Worm (Caenorhabditis elegans) whole organism, late embryonic: ENCODE results near the gene srt-28.

Source experiments
- C38D4.7 ChIP-seq: fragments of 200-800 bp; sonication (Bioruptor generic); optimal IDR thresholded peaks from 2 replicates; lab custom pipeline; 2018; ENCODE audit warnings: mild to moderate bottlenecking, missing genetic modification characterization, moderate library complexity, missing compliant biosample characterization
- F13H6.1 ChIP-seq: sonication (generic microtip); optimal IDR thresholded peaks from 2 replicates; lab custom pipeline; 2016; ENCODE audit warnings: missing genetic modification characterization, missing compliant biosample characterization
- K02D7.2 ChIP-seq: sonication (generic microtip); optimal IDR thresholded peaks from 2 replicates; lab custom pipeline; 2017; ENCODE audit warnings: mild to moderate bottlenecking, missing genetic modification characterization, missing compliant biosample characterization
- T23F11.4 ChIP-seq: fragments of 200-800 bp; sonication (Bioruptor generic); optimal IDR thresholded peaks from 2 replicates; lab custom pipeline; 2018; ENCODE audit warnings: mild to moderate bottlenecking, missing genetic modification characterization, missing compliant biosample characterization
- ceh-14 ChIP-seq: sonication (generic microtip); optimal IDR thresholded peaks from 2 replicates; lab custom pipeline; 2016; ENCODE audit warnings: missing genotype, missing genetic modification characterization, missing compliant biosample characterization
- ceh-18 ChIP-seq: sonication (generic microtip); optimal IDR thresholded peaks from 2 replicates; lab custom pipeline; 2016; ENCODE audit warnings: missing genetic modification characterization, missing compliant biosample characterization
- ceh-2 ChIP-seq: sonication (generic microtip); optimal IDR thresholded peaks from 2 replicates; lab custom pipeline; 2016; ENCODE audit warnings: missing genotype, missing genetic modification characterization, missing compliant biosample characterization
- ceh-24 ChIP-seq: sonication (generic microtip); optimal IDR thresholded peaks from 2 replicates; lab custom pipeline; 2016; ENCODE audit warnings: mild to moderate bottlenecking, missing genetic modification characterization, missing compliant biosample characterization
- ceh-31 ChIP-seq: sonication (generic microtip); optimal IDR thresholded peaks from 2 replicates; lab custom pipeline; 2016; ENCODE audit warnings: missing genetic modification characterization, missing compliant biosample characterization
- ceh-34 ChIP-seq: sonication (generic microtip); optimal IDR thresholded peaks from 2 replicates; lab custom pipeline; 2016; ENCODE audit warnings: mild to moderate bottlenecking, missing genetic modification characterization, missing compliant biosample characterization
- ceh-45 ChIP-seq: fragments of 200-800 bp; sonication (Bioruptor generic); IDR thresholded peaks from 2 replicates; pipeline ENCODE4 v1.3.6; 2022; ENCODE audit warnings: missing genetic modification reagents, missing genetic modification characterization, missing compliant biosample characterization
- ceh-48 ChIP-seq: sonication (generic microtip); optimal IDR thresholded peaks from 2 replicates; lab custom pipeline; 2016; ENCODE audit warnings: missing genetic modification characterization, inconsistent platforms, missing compliant biosample characterization
- ceh-6 ChIP-seq: fragments of 200-800 bp; sonication (Bioruptor generic); optimal IDR thresholded peaks from 2 replicates; lab custom pipeline; 2018; ENCODE audit warnings: mild to moderate bottlenecking, missing genetic modification characterization, missing compliant biosample characterization
- ceh-9 ChIP-seq: sonication (generic microtip); optimal IDR thresholded peaks from 2 replicates; lab custom pipeline; 2016; ENCODE audit warnings: mild to moderate bottlenecking, missing genetic modification characterization, inconsistent platforms, missing compliant biosample characterization
- che-1 ChIP-seq: sonication (generic microtip); optimal IDR thresholded peaks from 2 replicates; lab custom pipeline; 2016; ENCODE audit warnings: mild to moderate bottlenecking, missing genetic modification characterization, missing compliant biosample characterization
- dmd-4 ChIP-seq: sonication (generic microtip); optimal IDR thresholded peaks from 2 replicates; lab custom pipeline; 2016; ENCODE audit warnings: borderline replicate concordance, missing genetic modification characterization, missing compliant biosample characterization
- elt-4 ChIP-seq: sonication (generic microtip); optimal IDR thresholded peaks from 2 replicates; lab custom pipeline; 2016; ENCODE audit warnings: missing genetic modification characterization, missing compliant biosample characterization
- ets-4 ChIP-seq: sonication (generic microtip); optimal IDR thresholded peaks from 2 replicates; lab custom pipeline; 2016; ENCODE audit warnings: missing genetic modification characterization, missing compliant biosample characterization
- fax-1 ChIP-seq: sonication (generic microtip); optimal IDR thresholded peaks from 2 replicates; lab custom pipeline; 2016; ENCODE audit warnings: missing genotype, missing genetic modification characterization, missing compliant biosample characterization
- fkh-10 ChIP-seq: fragments of 150-350 bp; optimal IDR thresholded peaks from 2 replicates; lab custom pipeline; 2014; ENCODE audit warnings: missing biosample characterization, missing genetic modification reagents, missing genetic modification characterization
- hlh-13 ChIP-seq: fragments of 200-800 bp; sonication (Bioruptor generic); optimal IDR thresholded peaks from 2 replicates; lab custom pipeline; 2018; ENCODE audit warnings: mild to moderate bottlenecking, missing genetic modification characterization, missing compliant biosample characterization
- lim-6 ChIP-seq: sonication (generic microtip); optimal IDR thresholded peaks from 2 replicates; lab custom pipeline; 2016; ENCODE audit warnings: missing genetic modification characterization, missing compliant biosample characterization
- madf-2 ChIP-seq: sonication (generic microtip); optimal IDR thresholded peaks from 2 replicates; lab custom pipeline; 2017; ENCODE audit warnings: missing genetic modification characterization, missing compliant biosample characterization
- nfya-1 ChIP-seq: sonication (generic microtip); optimal IDR thresholded peaks from 2 replicates; lab custom pipeline; 2017; ENCODE audit warnings: missing genetic modification characterization, mild to moderate bottlenecking, missing compliant biosample characterization, antibody characterized with exemption, moderate library complexity
- nhr-232 ChIP-seq: sonication (generic microtip); optimal IDR thresholded peaks from 2 replicates; lab custom pipeline; 2016; ENCODE audit warnings: missing genetic modification characterization, missing compliant biosample characterization
- npax-4 ChIP-seq: sonication (generic microtip); optimal IDR thresholded peaks from 2 replicates; lab custom pipeline; 2016; ENCODE audit warnings: missing genetic modification characterization, missing compliant biosample characterization
- odd-2 ChIP-seq: sonication (generic microtip); optimal IDR thresholded peaks from 2 replicates; lab custom pipeline; 2017; ENCODE audit warnings: antibody characterized with exemption, mild to moderate bottlenecking, missing genetic modification characterization, missing compliant biosample characterization
- pag-3 ChIP-seq: sonication (generic microtip); optimal IDR thresholded peaks from 2 replicates; lab custom pipeline; 2016; ENCODE audit warnings: missing compliant biosample characterization, missing genetic modification characterization, borderline replicate concordance
- pax-1 ChIP-seq: fragments of 150-350 bp; optimal IDR thresholded peaks from 2 replicates; lab custom pipeline; 2014; ENCODE audit warnings: missing biosample characterization, missing genetic modification characterization
- pros-1 ChIP-seq: fragments of 150-350 bp; optimal IDR thresholded peaks from 2 replicates; lab custom pipeline; 2014; ENCODE audit warnings: missing biosample characterization, missing genetic modification reagents, missing genetic modification characterization
- rnt-1 ChIP-seq: sonication (generic microtip); optimal IDR thresholded peaks from 2 replicates; lab custom pipeline; 2016; ENCODE audit warnings: missing genetic modification characterization, missing compliant biosample characterization
- tbx-7 ChIP-seq: sonication (generic microtip); optimal IDR thresholded peaks from 2 replicates; lab custom pipeline; 2016; ENCODE audit warnings: missing genotype, missing genetic modification characterization, missing compliant biosample characterization
- ttx-3 ChIP-seq: sonication (generic microtip); optimal IDR thresholded peaks from 2 replicates; lab custom pipeline; 2016; ENCODE audit warnings: missing genetic modification reagents, missing genetic modification characterization, missing compliant biosample characterization
- unc-86 ChIP-seq: sonication (generic microtip); optimal IDR thresholded peaks from 2 replicates; lab custom pipeline; 2016; ENCODE audit warnings: missing genetic modification characterization, missing compliant biosample characterization
- zip-5 ChIP-seq: sonication (generic microtip); optimal IDR thresholded peaks from 2 replicates; lab custom pipeline; 2016; ENCODE audit warnings: missing genetic modification characterization, missing compliant biosample characterization

Gene srt-28

DNA sequence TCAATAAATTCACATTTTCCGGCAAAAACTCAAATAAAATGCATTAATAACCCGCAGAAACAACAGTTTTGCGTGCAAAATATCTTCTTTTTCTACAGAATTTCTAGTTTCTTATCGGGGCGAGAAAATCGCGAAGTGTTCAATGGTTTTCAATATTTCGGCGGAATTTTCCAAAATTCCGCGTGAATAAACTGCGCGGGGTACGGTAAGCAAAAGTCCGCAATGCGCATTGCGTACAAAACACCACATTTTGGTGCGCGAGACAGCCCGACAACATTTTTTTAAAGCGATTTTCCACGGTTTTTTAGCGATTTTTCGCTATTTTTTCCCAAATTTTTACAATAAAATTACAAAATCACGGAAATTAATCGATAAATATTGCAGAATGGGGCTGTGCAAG, 19.0 kb downstream of the srt-28 start, which contains the start of gene Y45G12B.2 (continued):
- TF ChIP-seq ceh-48 (tag; lab: Kevin White, UChicago), result peak; percentile 36
- no peak for TF ChIP-seq pag-3 (tag; lab: Kevin White, UChicago)
- no peak for TF ChIP-seq ceh-2 (tag; lab: Kevin White, UChicago)
- no peak for TF ChIP-seq ceh-45 (GFP tag; lab: Robert Waterston, UW)
- no peak for TF ChIP-seq K02D7.2 (tag; lab: Kevin White, UChicago)

DNA sequence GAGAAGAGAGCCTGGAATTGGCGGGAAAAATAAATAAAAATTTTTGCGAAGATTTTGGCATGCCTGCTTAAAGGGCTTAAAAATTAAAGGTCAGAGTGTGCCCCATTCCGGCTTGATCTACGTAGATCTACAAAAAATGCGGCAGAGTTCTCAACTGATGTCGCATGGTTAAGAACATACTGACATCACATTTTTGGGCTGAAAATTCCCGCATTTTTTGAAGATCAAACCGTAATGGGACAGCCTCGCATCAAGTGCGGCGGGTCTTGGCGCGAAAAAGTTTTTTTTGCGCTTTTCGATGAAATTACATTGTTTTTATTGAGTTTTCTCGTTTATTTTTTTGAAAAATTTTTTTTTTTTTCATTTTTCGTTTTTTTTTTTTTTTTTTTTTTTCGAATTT, 22.5 kb downstream of the srt-28 start:
- TF ChIP-seq npax-4 (tag; lab: Kevin White, UChicago), result no peak
- no peak for TF ChIP-seq ceh-48 (tag; lab: Kevin White, UChicago)
- no peak for TF ChIP-seq fkh-10 (GFP tag; lab: Kevin White, UChicago)
- no peak for TF ChIP-seq madf-2
- no peak for TF ChIP-seq che-1
- TF ChIP-seq nhr-232 (tag; lab: Kevin White, UChicago), result no peak
- TF ChIP-seq pax-1 (tag; lab: Kevin White, UChicago), result no peak
- TF ChIP-seq ceh-9 (tag; lab: Kevin White, UChicago), result no peak
- no peak for TF ChIP-seq elt-4
- no peak for TF ChIP-seq ttx-3 (tag; lab: Kevin White, UChicago)
- TF ChIP-seq zip-5 (tag; lab: Kevin White, UChicago), result no peak
- TF ChIP-seq F13H6.1, result no peak
- no peak for TF ChIP-seq unc-86 (tag; lab: Kevin White, UChicago)
- TF ChIP-seq ceh-18 (tag; lab: Kevin White, UChicago), result no peak
- TF ChIP-seq nfya-1 (tag; lab: Kevin White, UChicago), result no peak
- no peak for TF ChIP-seq C38D4.7
- no peak for TF ChIP-seq ceh-14
- no peak for TF ChIP-seq ets-4 (tag; lab: Kevin White, UChicago)
- no peak for TF ChIP-seq T23F11.4 (GFP tag; lab: Kevin White, UChicago)
- TF ChIP-seq ceh-6 (GFP tag; lab: Kevin White, UChicago), result no peak

DNA sequence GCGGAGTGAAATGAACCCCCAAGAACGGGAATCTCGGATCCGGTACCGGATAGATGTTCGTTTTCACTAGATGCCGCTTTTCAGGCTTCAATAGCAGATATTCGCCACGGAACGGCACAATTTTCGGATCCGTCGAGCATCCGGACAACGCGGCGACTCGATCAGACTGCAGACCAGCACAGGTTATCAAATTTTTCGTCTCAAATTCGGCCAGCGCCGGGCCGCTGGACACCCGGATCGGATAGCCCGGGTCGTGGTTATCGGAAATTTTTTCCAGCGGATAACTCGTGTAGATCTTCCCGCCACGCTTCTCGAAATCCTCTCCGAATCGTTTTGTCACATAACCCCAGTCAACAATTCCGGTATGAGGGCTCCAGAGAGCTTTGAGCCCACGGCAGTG, 23.0 kb downstream of the srt-28 start:
- TF ChIP-seq ceh-31 (tag; lab: Kevin White, UChicago), result no peak
- no peak for TF ChIP-seq fax-1 (tag; lab: Kevin White, UChicago)
- TF ChIP-seq pros-1 (tag; lab: Kevin White, UChicago), result no peak
- TF ChIP-seq K02D7.2 (tag; lab: Kevin White, UChicago), result no peak
- no peak for TF ChIP-seq ceh-45 (GFP tag; lab: Robert Waterston, UW)
- no peak for TF ChIP-seq hlh-13 (GFP tag; lab: Kevin White, UChicago)

DNA sequence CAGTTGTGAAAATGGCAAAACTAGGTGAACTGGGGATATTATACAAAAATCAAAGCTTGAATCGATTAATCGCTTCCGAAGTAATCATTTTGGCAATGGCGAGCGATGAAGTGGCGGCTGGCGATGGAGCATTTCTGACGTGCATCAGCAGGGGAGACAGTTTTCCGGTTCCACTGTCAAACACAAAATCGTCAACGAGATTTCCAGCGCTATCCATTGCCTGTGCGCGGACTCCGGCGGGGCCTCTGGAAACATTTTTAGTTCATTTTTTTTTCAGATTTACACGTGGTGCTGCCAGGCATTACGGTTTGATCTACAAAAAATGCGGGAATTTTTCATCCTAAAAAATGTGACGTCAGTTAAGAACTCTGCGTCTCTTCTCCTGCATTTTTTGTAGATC, 24.9 kb downstream of the srt-28 start:
- TF ChIP-seq tbx-7 (tag; lab: Kevin White, UChicago), result no peak
- no peak for TF ChIP-seq hlh-13 (GFP tag; lab: Kevin White, UChicago)
- TF ChIP-seq F13H6.1, result no peak
- no peak for TF ChIP-seq T23F11.4 (GFP tag; lab: Kevin White, UChicago)
- TF ChIP-seq lim-6, result no peak

DNA sequence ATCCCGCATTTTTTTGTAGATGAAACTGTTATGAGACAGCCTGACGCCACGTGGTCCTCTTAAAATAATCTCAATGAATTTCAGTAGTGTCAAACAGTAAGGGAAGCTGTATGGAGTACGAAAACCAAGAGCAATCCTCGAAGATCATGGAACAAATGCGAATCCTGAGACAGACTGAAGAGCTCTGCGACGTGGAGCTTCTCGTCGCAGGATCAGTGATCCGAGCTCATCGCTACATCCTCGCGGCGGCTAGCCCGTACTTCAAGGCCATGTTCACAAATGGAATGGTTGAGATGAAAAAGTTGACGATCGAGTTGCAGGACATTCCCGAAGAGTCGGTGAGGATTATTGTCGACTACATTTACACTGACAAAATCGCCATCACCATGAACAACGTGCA, 29.2 kb downstream of the srt-28 start:
- TF ChIP-seq ceh-34 (tag; lab: Kevin White, UChicago) (no peak), dmd-4 (tag; lab: Kevin White, UChicago) (no peak), ceh-24 (tag; lab: Kevin White, UChicago) (no peak), fkh-10 (GFP tag; lab: Kevin White, UChicago) (no peak), unc-86 (tag; lab: Kevin White, UChicago) (no peak), K02D7.2 (tag; lab: Kevin White, UChicago) (no peak), odd-2 (no peak), rnt-1 (no peak)
- TF ChIP-seq, all 69 proteins: peak for 0
